Worm (Caenorhabditis elegans) whole organism, early embryonic: ENCODE results near the gene F49E10.2.

Source experiments
- B0310.2 ChIP-seq: sonication (generic microtip); optimal IDR thresholded peaks from 2 replicates; lab custom pipeline; 2016; ENCODE audit warnings: mild to moderate bottlenecking, missing genetic modification characterization, missing compliant biosample characterization
- F13C5.2 ChIP-seq: sonication (generic microtip); optimal IDR thresholded peaks from 2 replicates; lab custom pipeline; 2017; ENCODE audit warnings: mild to moderate bottlenecking, missing genetic modification characterization, inconsistent platforms, missing compliant biosample characterization
- aly-1 ChIP-seq: sonication (generic microtip); optimal IDR thresholded peaks from 2 replicates; lab custom pipeline; 2016; ENCODE audit warnings: missing genetic modification characterization, missing compliant biosample characterization
- ama-1 ChIP-seq: fragments of 150-350 bp; optimal IDR thresholded peaks from 2 replicates; lab custom pipeline; 2014
- ceh-13 ChIP-seq: fragments of 200-800 bp; sonication (Bioruptor generic); optimal IDR thresholded peaks from 2 replicates; lab custom pipeline; 2018; ENCODE audit warnings: mild to moderate bottlenecking, missing genetic modification characterization, missing compliant biosample characterization
- ceh-36 ChIP-seq: sonication (generic microtip); optimal IDR thresholded peaks from 2 replicates; lab custom pipeline; 2016; ENCODE audit warnings: missing genetic modification characterization, inconsistent platforms, missing compliant biosample characterization
- flt-1 ChIP-seq: fragments of 200-800 bp; sonication (Bioruptor generic); IDR thresholded peaks from 2 replicates; pipeline ENCODE4 v1.3.6; 2022; ENCODE audit warnings: missing genetic modification characterization, missing compliant biosample characterization
- hmbx-1 ChIP-seq: sonication (generic microtip); optimal IDR thresholded peaks from 2 replicates; lab custom pipeline; 2016; ENCODE audit warnings: mild to moderate bottlenecking, missing genetic modification characterization, missing compliant biosample characterization
- hnd-1 ChIP-seq: sonication (generic microtip); optimal IDR thresholded peaks from 2 replicates; lab custom pipeline; 2016; ENCODE audit warnings: missing genetic modification characterization, missing compliant biosample characterization
- sea-1 ChIP-seq: fragments of 200-800 bp; sonication (Bioruptor generic); conservative IDR thresholded peaks from 2 replicates; pipeline ENCODE4 v1.3.6; 2022; ENCODE audit warnings: missing genetic modification characterization, missing compliant biosample characterization
- tbx-11 ChIP-seq: fragments of 200-800 bp; sonication (Bioruptor generic); IDR thresholded peaks from 2 replicates; pipeline ENCODE4 v1.3.6; 2022; ENCODE audit warnings: missing genetic modification characterization, missing compliant biosample characterization
- tbx-37 ChIP-seq: fragments of 200-800 bp; sonication (Bioruptor generic); conservative IDR thresholded peaks from 2 replicates; pipeline ENCODE4 v1.3.6; 2022; ENCODE audit warnings: missing genetic modification reagents, missing genetic modification characterization, missing compliant biosample characterization
- tra-4 ChIP-seq: sonication (generic microtip); optimal IDR thresholded peaks from 2 replicates; lab custom pipeline; 2017; ENCODE audit warnings: missing genetic modification characterization, missing compliant biosample characterization

- TF ChIP-seq ama-1 (lab: Kevin White, UChicago), result no peak
- TF ChIP-seq F13C5.2 (tag; lab: Kevin White, UChicago), result no peak
- no peak for TF ChIP-seq sea-1
- no peak for TF ChIP-seq hmbx-1 (tag; lab: Kevin White, UChicago)
- TF ChIP-seq ceh-13, result no peak
- TF ChIP-seq tbx-37 (GFP tag; lab: Robert Waterston, UW), result no peak
- TF ChIP-seq tbx-11 (GFP tag; lab: Robert Waterston, UW), result no peak
- TF ChIP-seq ceh-36, result no peak
- TF ChIP-seq hnd-1, result no peak
- no peak for TF ChIP-seq flt-1 (GFP tag; lab: Robert Waterston, UW)
- TF ChIP-seq aly-1 (tag; lab: Kevin White, UChicago), result no peak
- no peak for TF ChIP-seq tra-4 (tag; lab: Kevin White, UChicago)
- no peak for TF ChIP-seq B0310.2 (tag; lab: Kevin White, UChicago)
Observed at ce11 chrX:5850472-5850871, 39.7 kb upstream of the F49E10.2 start.
